Fruit fly (Drosophila melanogaster): Measurements from ENCODE around the gene CG33688.

The CG33688 gene

DNA sequence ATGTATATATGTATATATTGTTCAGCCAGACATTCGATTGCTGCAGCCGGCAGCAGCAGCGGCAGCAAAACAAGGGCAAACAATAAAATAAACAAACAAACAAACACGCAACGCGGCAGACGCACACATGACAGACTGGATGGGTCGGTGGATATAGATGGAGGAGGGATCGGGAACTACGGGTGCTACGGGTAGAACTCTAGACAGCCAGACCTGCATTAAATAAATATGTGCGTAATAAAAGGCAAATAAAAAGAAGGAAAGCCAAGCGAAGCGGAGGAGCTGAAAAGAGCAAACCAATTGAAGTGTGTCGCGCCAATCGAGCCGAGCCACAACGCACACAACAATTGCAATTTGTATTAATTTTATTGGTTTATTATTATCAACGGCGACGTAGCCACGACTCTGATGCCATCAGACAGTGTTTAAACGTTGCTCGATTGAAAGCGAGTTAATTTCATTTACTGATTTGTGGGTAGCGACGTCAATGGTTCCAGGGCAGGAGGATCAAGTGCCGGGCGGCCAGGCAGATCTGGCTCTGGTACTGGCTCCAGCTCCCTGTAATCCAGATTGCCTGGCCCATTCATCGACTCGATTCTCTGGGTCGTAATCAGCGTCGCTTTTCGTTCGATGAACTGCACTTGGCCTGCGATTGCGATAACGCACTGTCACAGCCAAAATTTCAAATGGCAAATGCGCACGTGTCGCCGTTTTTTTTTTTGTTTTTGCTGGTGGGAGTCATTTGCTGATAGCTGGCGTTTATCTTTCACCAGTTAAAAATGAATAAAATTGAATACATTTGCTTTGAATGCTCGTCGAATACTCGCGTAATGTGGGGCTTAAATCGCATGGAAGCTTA, 4.9 kb upstream of the CG33688 start (continued):
- TF ChIP-seq CG8290 (GFP tag; optimal IDR thresholded peaks at IDR 0.05) (no peak), CG8290 (tag; optimal IDR thresholded peaks at IDR 0.05) (peak in 1 of 2 experiments; percentile 69), ci (GFP tag; IDR thresholded peaks at IDR 0.05) (no peak; the same call in 2 of the 3 replicates), nau (GFP tag; optimal IDR thresholded peaks at IDR 0.05) (peak; percentile 56), CrebB (tag; optimal IDR thresholded peaks at IDR 0.05) (peak; percentile 14), psq (GFP tag; optimal IDR thresholded peaks at IDR 0.05) (peak; percentile 34), Lhr (GFP tag; optimal IDR thresholded peaks at IDR 0.05) (peak; percentile 36), Dip2 (GFP tag; IDR thresholded peaks at IDR 0.05) (no peak), CG18262 (tag; optimal IDR thresholded peaks at IDR 0.05) (peak; percentile 36), NC2α (GFP tag; optimal IDR thresholded peaks at IDR 0.05) (peak; percentile 23), CoRest (tag; optimal IDR thresholded peaks at IDR 0.05) (peak; percentile 18), CG8388 (GFP tag; optimal IDR thresholded peaks at IDR 0.05) (peak; percentile 10), trem (tag; optimal IDR thresholded peaks at IDR 0.05) (peak; percentile 5), kni (GFP tag; optimal IDR thresholded peaks at IDR 0.05) (no peak), lola (GFP tag; optimal IDR thresholded peaks at IDR 0.05) (peak in 1 of 3 experiments; percentile 50), gce (GFP tag; IDR thresholded peaks at IDR 0.05) (no peak), ranshi (GFP tag; IDR thresholded peaks at IDR 0.05) (no peak), CG33557 (GFP tag; optimal IDR thresholded peaks at IDR 0.05) (peak; percentile 66), fd102C (GFP tag; optimal IDR thresholded peaks at IDR 0.05) (peak; percentile 40), corto (GFP tag; optimal IDR thresholded peaks at IDR 0.05) (peak; percentile 45), dimm (GFP tag; IDR thresholded peaks at IDR 0.05) (no peak), sens (GFP tag) (peak; percentile 89), Spps (tag; optimal IDR thresholded peaks at IDR 0.05) (peak; percentile 52), MTF-1 (GFP tag; optimal IDR thresholded peaks at IDR 0.05; ENCODE audit: borderline replicate concordance) (peak; percentile 59), h (optimal IDR thresholded peaks at IDR 0.05) (no peak), CG12219 (GFP tag; optimal IDR thresholded peaks at IDR 0.05) (no peak), GATAe (GFP tag; conservative IDR thresholded peaks at IDR 0.05) (no peak), CTCF (GFP tag; optimal IDR thresholded peaks at IDR 0.05) (peak; percentile 6), Drgx (GFP tag; IDR thresholded peaks at IDR 0.05) (peak; percentile 69), CG6813 (GFP tag; optimal IDR thresholded peaks at IDR 0.05) (peak; percentile 62), sima (GFP tag; optimal IDR thresholded peaks at IDR 0.05) (no peak), Sry-β (GFP tag; optimal IDR thresholded peaks at IDR 0.05) (peak; percentile 36), CG14710 (tag; optimal IDR thresholded peaks at IDR 0.05) (peak; percentile 60), B-H2 (GFP tag; optimal IDR thresholded peaks at IDR 0.05) (no peak), Side (GFP tag; optimal IDR thresholded peaks at IDR 0.05) (peak; percentile 17), crol (GFP tag; IDR thresholded peaks at IDR 0.05) (peak; percentile 61), ara (GFP tag; IDR thresholded peaks at IDR 0.05) (peak; percentile 24; the same call in 1 of the 2 replicates), D (optimal IDR thresholded peaks at IDR 0.05) (no peak), D (GFP tag; optimal IDR thresholded peaks at IDR 0.05) (peak; percentile 46), oc (tag; optimal IDR thresholded peaks at IDR 0.05) (peak; percentile 27), CG17802 (tag; optimal IDR thresholded peaks at IDR 0.05) (peak; percentile 17), CG6254 (GFP tag; optimal IDR thresholded peaks at IDR 0.05) (peak; percentile 58), kah (GFP tag; optimal IDR thresholded peaks at IDR 0.05) (peak; percentile 14), sc (optimal IDR thresholded peaks at IDR 0.05) (no peak), sc (GFP tag; optimal IDR thresholded peaks at IDR 0.05) (peak; percentile 65), Kr (GFP tag; optimal IDR thresholded peaks at IDR 0.05) (peak; percentile 52), CG2202 (tag; optimal IDR thresholded peaks at IDR 0.05) (peak; percentile 84), chinmo (GFP tag; IDR thresholded peaks at IDR 0.05; ENCODE audit: partially characterized antibody) (0 out of 4 replicates have a peak, but pooled peaks have one; percentile 32), CG13894 (tag; optimal IDR thresholded peaks at IDR 0.05) (peak; percentile 31), CG17568 (GFP tag; optimal IDR thresholded peaks at IDR 0.05) (peak; percentile 41)

Measured in whole organism, embryonic.